Worm (Caenorhabditis elegans) whole organism, L2 larva: ENCODE measurements around the gene H28G03.2.

ENCODE experiments used
- C34F6.9 ChIP-seq: fragments of 150-350 bp; optimal IDR thresholded peaks from 2 replicates; lab custom pipeline; 2014; ENCODE audit warnings: missing biosample characterization, missing genetic modification characterization
- Y55F3AM.14 ChIP-seq: fragments of 200-800 bp; sonication (Bioruptor generic); optimal IDR thresholded peaks from 2 replicates; lab custom pipeline; 2018; ENCODE audit warnings: mild to moderate bottlenecking, missing genetic modification characterization, missing compliant biosample characterization
- ZK546.5 ChIP-seq: sonication (generic microtip); optimal IDR thresholded peaks from 2 replicates; lab custom pipeline; 2017; ENCODE audit warnings: missing biosample characterization, missing genetic modification characterization
- alr-1 ChIP-seq: fragments of 150-350 bp; optimal IDR thresholded peaks from 2 replicates; lab custom pipeline; 2014; ENCODE audit warnings: missing biosample characterization, missing genetic modification characterization
- aly-2 ChIP-seq: fragments of 150-350 bp; optimal IDR thresholded peaks from 2 replicates; lab custom pipeline; 2014; ENCODE audit warnings: missing biosample characterization, missing genetic modification characterization
- ama-1 ChIP-seq: fragments of 150-350 bp; optimal IDR thresholded peaks from 2 replicates; lab custom pipeline; 2018; ENCODE audit warnings: inconsistent platforms
- ceh-16 ChIP-seq: fragments of 150-350 bp; optimal IDR thresholded peaks from 2 replicates; lab custom pipeline; 2014; ENCODE audit warnings: missing biosample characterization, missing genetic modification characterization
- ceh-82 ChIP-seq: fragments of 150-350 bp; optimal IDR thresholded peaks from 2 replicates; lab custom pipeline; 2014; ENCODE audit warnings: missing biosample characterization, missing genetic modification characterization
- crh-2 ChIP-seq: sonication (generic microtip); optimal IDR thresholded peaks from 2 replicates; lab custom pipeline; 2017; ENCODE audit warnings: missing biosample characterization, missing genetic modification characterization
- egl-27 ChIP-seq: sonication (generic microtip); optimal IDR thresholded peaks from 3 replicates; lab custom pipeline; 2017; ENCODE audit warnings: missing biosample characterization, missing genetic modification reagents, missing genetic modification characterization
- elt-1 ChIP-seq: fragments of 150-350 bp; optimal IDR thresholded peaks from 2 replicates; lab custom pipeline; 2014; ENCODE audit warnings: missing biosample characterization, missing genetic modification characterization
- elt-3 ChIP-seq: sonication (generic microtip); optimal IDR thresholded peaks from 2 replicates; lab custom pipeline; 2017; ENCODE audit warnings: missing biosample characterization, missing genetic modification characterization
- fos-1 ChIP-seq: fragments of 150-350 bp; optimal IDR thresholded peaks from 2 replicates; lab custom pipeline; 2014; ENCODE audit warnings: missing biosample characterization, missing genetic modification characterization
- lin-11 ChIP-seq: fragments of 150-350 bp; sonication (generic microtip); optimal IDR thresholded peaks from 2 replicates; lab custom pipeline; 2014; ENCODE audit warnings: missing biosample characterization, missing genetic modification characterization, inconsistent platforms, mixed read lengths
- lin-13 ChIP-seq: fragments of 150-350 bp; optimal IDR thresholded peaks from 2 replicates; lab custom pipeline; 2014; ENCODE audit warnings: missing biosample characterization, missing genetic modification reagents, missing genetic modification characterization
- lin-39 ChIP-seq: fragments of 150-350 bp; optimal IDR thresholded peaks from 2 replicates; lab custom pipeline; 2014; ENCODE audit warnings: missing biosample characterization, missing genetic modification reagents, missing genetic modification characterization
- mbf-1 ChIP-seq: sonication (generic microtip); optimal IDR thresholded peaks from 2 replicates; lab custom pipeline; 2017; ENCODE audit warnings: missing biosample characterization, missing genetic modification characterization
- nhr-10 ChIP-seq: sonication (generic microtip); optimal IDR thresholded peaks from 2 replicates; lab custom pipeline; 2017; ENCODE audit warnings: missing biosample characterization, missing genetic modification characterization
- nhr-12 ChIP-seq: fragments of 150-350 bp; optimal IDR thresholded peaks from 2 replicates; lab custom pipeline; 2014; ENCODE audit warnings: missing biosample characterization, missing genetic modification characterization
- nhr-129 ChIP-seq: fragments of 150-350 bp; optimal IDR thresholded peaks from 2 replicates; lab custom pipeline; 2014; ENCODE audit warnings: missing biosample characterization, missing genetic modification characterization
- nhr-21 ChIP-seq: fragments of 150-350 bp; optimal IDR thresholded peaks from 2 replicates; lab custom pipeline; 2014; ENCODE audit warnings: missing biosample characterization, missing genetic modification characterization
- nhr-23 ChIP-seq: fragments of 150-350 bp; optimal IDR thresholded peaks from 2 replicates; lab custom pipeline; 2014; ENCODE audit warnings: missing biosample characterization, missing genetic modification reagents, missing genetic modification characterization
- nhr-6 ChIP-seq: fragments of 150-350 bp; optimal IDR thresholded peaks from 2 replicates; lab custom pipeline; 2014; ENCODE audit warnings: missing biosample characterization, missing genetic modification characterization
- nhr-77 ChIP-seq: fragments of 150-350 bp; optimal IDR thresholded peaks from 2 replicates; lab custom pipeline; 2014; ENCODE audit warnings: missing biosample characterization, missing genetic modification characterization
- peb-1 ChIP-seq: fragments of 150-350 bp; optimal IDR thresholded peaks from 2 replicates; lab custom pipeline; 2014; ENCODE audit warnings: missing biosample characterization, missing genetic modification characterization
- sem-4 ChIP-seq: fragments of 150-350 bp; optimal IDR thresholded peaks from 2 replicates; lab custom pipeline; 2014; ENCODE audit warnings: missing biosample characterization, missing genetic modification reagents, missing genetic modification characterization
- skn-1 ChIP-seq: sonication (generic microtip); optimal IDR thresholded peaks from 2 replicates; lab custom pipeline; 2017; ENCODE audit warnings: missing biosample characterization, missing genetic modification characterization
- sma-3 ChIP-seq: sonication (generic microtip); optimal IDR thresholded peaks from 2 replicates; lab custom pipeline; 2016; ENCODE audit warnings: missing genetic modification reagents, missing genetic modification characterization, missing compliant biosample characterization
- sma-9 ChIP-seq, 2 experiments: fragments of 150-350 bp in 1 of 2; sonication (generic microtip) in 1 of 2; optimal IDR thresholded peaks; 2 replicates each; lab custom pipeline; 2014 to 2016; ENCODE audit warnings: missing genetic modification characterization in 2 of 2, mild to moderate bottlenecking in 1 of 2, missing biosample characterization in 1 of 2, missing compliant biosample characterization in 1 of 2, missing genetic modification reagents in 1 of 2, moderate library complexity in 1 of 2
- snpc-4 ChIP-seq: fragments of 150-350 bp; optimal IDR thresholded peaks from 2 replicates; lab custom pipeline; 2014; ENCODE audit warnings: missing biosample characterization, missing genetic modification characterization
- unc-39 ChIP-seq: fragments of 150-350 bp; optimal IDR thresholded peaks from 2 replicates; lab custom pipeline; 2014; ENCODE audit warnings: missing biosample characterization, missing genetic modification characterization
- unc-55 ChIP-seq: fragments of 150-350 bp; sonication (generic microtip); optimal IDR thresholded peaks from 3 replicates; lab custom pipeline; 2014; ENCODE audit warnings: missing biosample characterization, missing genetic modification reagents, missing genetic modification characterization
- zag-1 ChIP-seq: fragments of 150-350 bp; optimal IDR thresholded peaks from 2 replicates; lab custom pipeline; 2014; ENCODE audit warnings: missing biosample characterization, missing genetic modification characterization
- ztf-11 ChIP-seq: sonication (generic microtip); optimal IDR thresholded peaks from 2 replicates; lab custom pipeline; 2017; ENCODE audit warnings: missing biosample characterization, missing genetic modification characterization
- ztf-4 ChIP-seq: fragments of 150-350 bp; optimal IDR thresholded peaks from 2 replicates; lab custom pipeline; 2014; ENCODE audit warnings: missing biosample characterization, missing genetic modification characterization

Gene H28G03.2

DNA sequence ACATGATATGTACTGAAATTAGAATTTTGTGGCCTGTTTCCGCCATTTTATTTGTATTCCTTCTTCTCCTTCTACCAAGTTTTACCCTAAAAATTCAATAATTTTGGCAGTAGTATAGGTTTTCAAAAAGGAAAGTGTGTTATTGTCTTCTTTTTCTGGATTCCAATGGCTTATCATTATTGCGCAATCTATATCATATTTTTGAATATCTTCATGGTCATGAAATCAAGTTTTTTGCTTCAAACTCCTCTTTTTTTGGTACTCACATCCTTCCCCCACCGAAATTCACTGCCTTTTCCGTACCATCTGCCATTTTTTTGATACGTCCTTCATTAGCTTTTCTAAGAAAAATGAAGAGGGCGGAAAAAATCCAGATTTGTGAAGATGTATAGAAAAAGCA lies 43.2 kb downstream of the H28G03.2 start:
- TF ChIP-seq Y55F3AM.14 (GFP tag; lab: Kevin White, UChicago) (no peak), snpc-4 (tag; lab: Kevin White, UChicago) (no peak), fos-1 (no peak), ztf-11 (tag; lab: Kevin White, UChicago) (no peak)
- TF ChIP-seq, all 48 proteins: peak for 0

- TF ChIP-seq crh-2 (tag; lab: Kevin White, UChicago) (no peak), lin-39 (tag; lab: Kevin White, UChicago) (no peak)
Observed at ce11 chrX:5249603-5250002, 44.0 kb downstream of the H28G03.2 start, which contains the start of gene Y34B4A.10. Gene Y34B4A.10 (plus strand): TSS chrX:5249903.

- no peak for TF ChIP-seq ztf-11 (tag; lab: Kevin White, UChicago)
- no peak for TF ChIP-seq mbf-1 (tag; lab: Kevin White, UChicago)
- TF ChIP-seq fos-1 = peak; percentile 67
- TF ChIP-seq ama-1 (lab: Kevin White, UChicago) = no peak
- TF ChIP-seq crh-2 (tag; lab: Kevin White, UChicago) = peak; percentile 56
- peak; percentile 28 for TF ChIP-seq skn-1 (tag; lab: Kevin White, UChicago)
- no peak for TF ChIP-seq lin-13 (GFP tag; lab: Kevin White, UChicago)
Observed at ce11 chrX:5252798-5253197, 47.2 kb downstream of the H28G03.2 start, which contains the start of gene nspg-14. Gene nspg-14 (plus strand): TSS chrX:5253047.

DNA sequence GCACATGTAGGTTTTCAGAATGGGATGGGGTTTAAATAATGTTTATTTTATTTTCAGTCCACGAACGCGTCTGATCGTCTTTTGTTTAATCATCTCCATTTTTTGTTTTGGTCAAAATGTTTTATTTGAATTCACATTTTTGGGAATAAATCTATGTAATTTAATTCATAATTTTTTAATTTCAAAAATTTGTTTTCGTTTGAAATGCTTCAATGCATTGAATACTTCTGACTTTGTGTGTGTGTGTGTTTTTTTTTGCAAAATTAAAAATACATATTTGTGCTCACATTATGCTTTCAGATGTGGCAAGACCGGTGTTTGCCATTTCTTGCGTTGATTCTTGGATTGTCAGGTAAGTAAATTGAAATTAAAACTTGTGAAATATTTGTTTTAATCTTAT lies 49.3 kb downstream of the H28G03.2 start, which contains the start of gene nspg-13:
nspg-13 (plus strand) TSS at position 301 of the 400 bp plus-strand sequence.
- TF ChIP-seq ceh-82 (tag; lab: Kevin White, UChicago) (no peak), zag-1 (no peak), ama-1 (lab: Kevin White, UChicago) (no peak), elt-3 (tag; lab: Kevin White, UChicago) (no peak), snpc-4 (tag; lab: Kevin White, UChicago) (no peak), nhr-6 (tag; lab: Kevin White, UChicago) (no peak), sma-3 (no peak), alr-1 (tag; lab: Kevin White, UChicago) (no peak), ceh-16 (tag; lab: Kevin White, UChicago) (no peak), ztf-4 (no peak), mbf-1 (tag; lab: Kevin White, UChicago) (no peak), skn-1 (tag; lab: Kevin White, UChicago) (no peak), ZK546.5 (tag; lab: Kevin White, UChicago) (no peak), lin-11 (tag; lab: Kevin White, UChicago) (no peak), elt-1 (no peak), nhr-129 (tag; lab: Kevin White, UChicago) (no peak), nhr-10 (no peak), nhr-77 (tag; lab: Kevin White, UChicago) (no peak)

- TF ChIP-seq lin-39 (tag; lab: Kevin White, UChicago) (no peak), fos-1 (peak; percentile 51), nhr-10 (no peak), unc-39 (tag; lab: Kevin White, UChicago) (no peak), elt-3 (tag; lab: Kevin White, UChicago) (no peak), sma-3 (no peak), peb-1 (no peak), C34F6.9 (tag; lab: Kevin White, UChicago) (no peak), nhr-21 (tag; lab: Kevin White, UChicago) (no peak)
Observed at ce11 chrX:5255320-5255719, 49.8 kb downstream of the H28G03.2 start.

ce11 chrX:5256999-5257398 lies 51.4 kb downstream of the H28G03.2 start, which contains the start of gene nspg-12:
Gene nspg-12 (plus strand): TSS chrX:5257299.
- no peak for TF ChIP-seq Y55F3AM.14 (GFP tag; lab: Kevin White, UChicago)
- TF ChIP-seq unc-39 (tag; lab: Kevin White, UChicago) = no peak
- TF ChIP-seq ceh-82 (tag; lab: Kevin White, UChicago) = no peak
- no peak for TF ChIP-seq sma-3
- no peak for TF ChIP-seq ZK546.5 (tag; lab: Kevin White, UChicago)
- no peak for TF ChIP-seq unc-55 (GFP tag; lab: Kevin White, UChicago)
- TF ChIP-seq sem-4 (tag; lab: Kevin White, UChicago) = no peak
- TF ChIP-seq aly-2 (tag; lab: Kevin White, UChicago) = no peak
- no peak for TF ChIP-seq sma-9 (GFP tag; optimal IDR thresholded peaks at IDR 0.05; lab: Kevin White, UChicago)
- TF ChIP-seq sma-9 (tag; optimal IDR thresholded peaks at IDR 0.05; lab: Kevin White, UChicago) = no peak
- TF ChIP-seq nhr-23 (tag; lab: Kevin White, UChicago) = no peak
- TF ChIP-seq egl-27 (tag; lab: Kevin White, UChicago) = no peak
- no peak for TF ChIP-seq nhr-12
